Worm (Caenorhabditis elegans): ENCODE measurements around the gene ttr-21.

Gene ttr-21

ce11 chrV:13876529-13876928 lies 22.3 kb upstream of the ttr-21 start, which contains the start of gene T22G5.1:
TSS of gene T22G5.1 (plus strand) at chrV:13876829.
- no peak for TF ChIP-seq ceh-20 (GFP tag; IDR thresholded peaks at IDR 0.05)
- TF ChIP-seq ZK337.2 (GFP tag; IDR thresholded peaks at IDR 0.05): no peak
- TF ChIP-seq spr-1 (tag; optimal IDR thresholded peaks at IDR 0.05): no peak
- no peak for TF ChIP-seq ztf-7 (tag; optimal IDR thresholded peaks at IDR 0.05)
- TF ChIP-seq ztf-11 (tag; optimal IDR thresholded peaks at IDR 0.05): no peak
- TF ChIP-seq F26F4.8 (GFP tag; conservative IDR thresholded peaks at IDR 0.05): no peak
- no peak for TF ChIP-seq hif-1 (tag; optimal IDR thresholded peaks at IDR 0.05)

ce11 chrV:13873323-13873722 lies 19.1 kb upstream of the ttr-21 start:
- TF ChIP-seq hif-1 (tag; optimal IDR thresholded peaks at IDR 0.05) (no peak), unc-62 (GFP tag; optimal IDR thresholded peaks at IDR 0.05 in 1 of 2) (peak in 1 of 2 experiments; percentile 94), unc-62 (tag; optimal IDR thresholded peaks at IDR 0.05) (no peak), T26A8.4 (GFP tag; IDR thresholded peaks at IDR 0.05) (no peak)

- no peak for TF ChIP-seq daf-19 (GFP tag; conservative IDR thresholded peaks at IDR 0.05)
- TF ChIP-seq aly-2 (tag; optimal IDR thresholded peaks at IDR 0.05): no peak
- no peak for TF ChIP-seq nhr-111 (GFP tag; optimal IDR thresholded peaks at IDR 0.05)
- no peak for TF ChIP-seq mdt-29 (GFP tag; IDR thresholded peaks at IDR 0.05)
- TF ChIP-seq nhr-102 (tag; optimal IDR thresholded peaks at IDR 0.05): no peak
- TF ChIP-seq nhr-10 (tag; optimal IDR thresholded peaks at IDR 0.05): no peak
- TF ChIP-seq Y48G9A.11 (GFP tag; IDR thresholded peaks at IDR 0.05): no peak
- no peak for TF ChIP-seq lin-38 (GFP tag; IDR thresholded peaks at IDR 0.05)
- no peak for TF ChIP-seq Y75B8A.6 (GFP tag; IDR thresholded peaks at IDR 0.05)
Observed at ce11 chrV:13872895-13873294, 18.7 kb upstream of the ttr-21 start, which contains the start of gene cpt-5. TSS of gene cpt-5 (plus strand) at chrV:13873195.

- TF ChIP-seq attf-4 (tag; optimal IDR thresholded peaks at IDR 0.05) (no peak), nhr-11 (tag; optimal IDR thresholded peaks at IDR 0.05) (peak; percentile 100), nhr-28 (tag; optimal IDR thresholded peaks at IDR 0.05) (peak; percentile 89), R02D3.7 (tag; optimal IDR thresholded peaks at IDR 0.05) (no peak), madf-5 (GFP tag; IDR thresholded peaks at IDR 0.05) (no peak), daf-19 (GFP tag; conservative IDR thresholded peaks at IDR 0.05) (no peak), Y75B8A.6 (GFP tag; IDR thresholded peaks at IDR 0.05) (no peak), dpl-1 (GFP tag; optimal IDR thresholded peaks at IDR 0.05) (no peak), nhr-48 (tag; optimal IDR thresholded peaks at IDR 0.05) (no peak), spr-3 (GFP tag; optimal IDR thresholded peaks at IDR 0.05) (no peak), mes-2 (tag; optimal IDR thresholded peaks at IDR 0.05; ENCODE audit: poor library complexity, severe bottlenecking) (no peak), lin-1 (GFP tag; IDR thresholded peaks at IDR 0.05) (no peak), zag-1 (tag; optimal IDR thresholded peaks at IDR 0.05) (no peak), ceh-28 (tag; optimal IDR thresholded peaks at IDR 0.05) (no peak), arid-1 (GFP tag; conservative IDR thresholded peaks at IDR 0.05) (no peak), dmd-6 (GFP tag; IDR thresholded peaks at IDR 0.05) (no peak)
Observed at ce11 chrV:13869551-13869950, 15.3 kb upstream of the ttr-21 start.

- no peak for TF ChIP-seq nhr-48 (tag; optimal IDR thresholded peaks at IDR 0.05)
- no peak for TF ChIP-seq set-16 (GFP tag; IDR thresholded peaks at IDR 0.05)
- no peak for TF ChIP-seq Y48G9A.11 (GFP tag; IDR thresholded peaks at IDR 0.05)
- TF ChIP-seq daf-8 (GFP tag; IDR thresholded peaks at IDR 0.05): no peak
- no peak for TF ChIP-seq unc-39 (tag; optimal IDR thresholded peaks at IDR 0.05)
- no peak for TF ChIP-seq madf-9 (GFP tag; conservative IDR thresholded peaks at IDR 0.05)
- no peak for TF ChIP-seq pha-4 (GFP tag; IDR thresholded peaks at IDR 0.05)
- TF ChIP-seq pha-4 (tag; optimal IDR thresholded peaks at IDR 0.05): no peak
- TF ChIP-seq fkh-10 (GFP tag; optimal IDR thresholded peaks at IDR 0.05): no peak
- TF ChIP-seq ctbp-1 (GFP tag; IDR thresholded peaks at IDR 0.05): no peak
- no peak for TF ChIP-seq php-3 (GFP tag; IDR thresholded peaks at IDR 0.05)
- TF ChIP-seq ceh-62 (tag; optimal IDR thresholded peaks at IDR 0.05): no peak
- TF ChIP-seq dmd-6 (GFP tag; IDR thresholded peaks at IDR 0.05): no peak
- no peak for TF ChIP-seq dve-1 (tag; optimal IDR thresholded peaks at IDR 0.05; ENCODE audit: insufficient read depth)
- TF ChIP-seq nhr-42 (GFP tag; IDR thresholded peaks at IDR 0.05): no peak
- no peak for TF ChIP-seq mes-2 (tag; optimal IDR thresholded peaks at IDR 0.05; ENCODE audit: poor library complexity, severe bottlenecking)
- no peak for TF ChIP-seq ceh-82 (tag; optimal IDR thresholded peaks at IDR 0.05)
Observed at ce11 chrV:13866353-13866752, 12.1 kb upstream of the ttr-21 start, which contains the start of gene nhr-175. TSS of gene nhr-175 (plus strand) at chrV:13866691.

All from whole organism, L4 larva.